Worm (Caenorhabditis elegans): Measurements from ENCODE around the gene vps-26.

DNA sequence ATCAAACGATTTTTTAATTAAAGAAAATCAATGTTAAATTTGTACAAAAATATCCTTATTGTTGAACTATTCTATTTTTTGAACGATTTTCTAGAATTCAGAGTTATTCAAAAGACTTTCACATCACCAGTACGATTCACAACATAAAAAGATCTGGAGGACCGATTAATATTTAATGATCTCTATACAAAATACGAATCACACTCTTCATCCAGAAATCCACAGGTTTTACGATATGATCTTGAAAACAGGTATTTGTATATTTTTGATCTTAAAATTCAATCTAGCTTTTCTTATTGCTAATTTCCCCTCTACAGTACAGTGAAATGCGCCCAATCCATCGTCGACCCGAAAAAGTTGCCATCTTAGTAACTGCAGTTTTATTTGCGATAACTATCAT is 37.0 kb downstream of the vps-26 start, which contains the start of gene F49C12.5:
- no peak for TF ChIP-seq ceh-24 (tag; optimal IDR thresholded peaks at IDR 0.05)
- no peak for TF ChIP-seq ref-2 (tag; optimal IDR thresholded peaks at IDR 0.05)
- TF ChIP-seq unc-42 (tag; optimal IDR thresholded peaks at IDR 0.05) = no peak
- no peak for TF ChIP-seq lin-11 (tag; optimal IDR thresholded peaks at IDR 0.05)
- TF ChIP-seq pag-3 (tag; optimal IDR thresholded peaks at IDR 0.05; ENCODE audit: borderline replicate concordance) = no peak
- no peak for TF ChIP-seq pha-4 (tag; optimal IDR thresholded peaks at IDR 0.05)
- TF ChIP-seq ceh-9 (tag; optimal IDR thresholded peaks at IDR 0.05) = no peak
- no peak for TF ChIP-seq ets-4 (tag; optimal IDR thresholded peaks at IDR 0.05)
- no peak for TF ChIP-seq hlh-6 (tag; optimal IDR thresholded peaks at IDR 0.05)
- TF ChIP-seq pqm-1 (tag; optimal IDR thresholded peaks at IDR 0.05) = no peak
- no peak for TF ChIP-seq odd-2 (tag; optimal IDR thresholded peaks at IDR 0.05)
- no peak for TF ChIP-seq mec-3 (tag; optimal IDR thresholded peaks at IDR 0.05; ENCODE audit: borderline replicate concordance)
- TF ChIP-seq lim-6 (tag; optimal IDR thresholded peaks at IDR 0.05) = no peak
- no peak for TF ChIP-seq fkh-10 (GFP tag; optimal IDR thresholded peaks at IDR 0.05)

Data from whole organism, late embryonic.